Fruit fly (Drosophila melanogaster) whole organism, embryonic: ENCODE results near the gene Uggt.

Experiments used
- ATbp ChIP-seq: fragments of 200-800 bp; sonication (Bioruptor generic); optimal IDR thresholded peaks from 2 replicates; lab custom pipeline; 2017; ENCODE audit warnings: missing biosample characterization, mild to moderate bottlenecking, missing genetic modification characterization, missing genetic modification reagents
- Adf1 ChIP-seq: fragments of 200-800 bp; sonication (Bioruptor generic); IDR thresholded peaks from 2 replicates; pipeline ENCODE4 v1.3.6; 2022; ENCODE audit warnings: missing biosample characterization, missing genetic modification characterization
- Aef1 ChIP-seq: fragments of 200-800 bp; sonication (Bioruptor generic); IDR thresholded peaks from 3 replicates; pipeline ENCODE4 v1.3.6; 2022; ENCODE audit warnings: missing biosample characterization, missing genetic modification characterization
- B-H1 ChIP-seq: fragments of 200-800 bp; sonication (Bioruptor generic); IDR thresholded peaks from 3 replicates; pipeline ENCODE4 v1.3.6; 2022; ENCODE audit warnings: missing biosample characterization, missing genetic modification characterization
- Bgb ChIP-seq: fragments of 200-800 bp; sonication (Bioruptor generic); IDR thresholded peaks from 2 replicates; pipeline ENCODE4 v1.3.6; 2022; ENCODE audit warnings: missing biosample characterization, missing genetic modification characterization; ENCODE audit not compliant: partially characterized antibody
- CG10147 ChIP-seq: fragments of 200-800 bp; sonication (Bioruptor generic); optimal IDR thresholded peaks from 2 replicates; lab custom pipeline; 2019; ENCODE audit warnings: missing biosample characterization, mild to moderate bottlenecking, missing genetic modification characterization, moderate library complexity
- CG12391 ChIP-seq: fragments of 200-800 bp; sonication (Bioruptor generic); optimal IDR thresholded peaks from 3 replicates; lab custom pipeline; 2018; ENCODE audit warnings: missing biosample characterization, mild to moderate bottlenecking, missing genetic modification characterization, moderate library complexity
- CG12744 ChIP-seq: fragments of 200-800 bp; sonication (Bioruptor generic); optimal IDR thresholded peaks from 2 replicates; lab custom pipeline; 2016; ENCODE audit warnings: missing biosample characterization, missing genetic modification characterization
- CG12769 ChIP-seq: fragments of 200-800 bp; sonication (Bioruptor generic); optimal IDR thresholded peaks from 2 replicates; lab custom pipeline; 2019; ENCODE audit warnings: missing biosample characterization, mild to moderate bottlenecking, missing genetic modification characterization, moderate library complexity
- CG13287 ChIP-seq: fragments of 200-800 bp; sonication (Bioruptor generic); IDR thresholded peaks from 2 replicates; pipeline ENCODE4 v1.3.6; 2022; ENCODE audit warnings: missing biosample characterization, missing genetic modification characterization; ENCODE audit not compliant: partially characterized antibody
- CG13296 ChIP-seq: fragments of 200-800 bp; sonication (Bioruptor generic); optimal IDR thresholded peaks from 3 replicates; lab custom pipeline; 2018; ENCODE audit warnings: missing biosample characterization, mild to moderate bottlenecking, missing genetic modification characterization
- CG14860 ChIP-seq: fragments of 200-800 bp; sonication (Bioruptor generic); IDR thresholded peaks from 3 replicates; pipeline ENCODE4 v1.3.6; 2022; ENCODE audit warnings: missing biosample characterization, missing genetic modification characterization; ENCODE audit not compliant: partially characterized antibody
- CG2199 ChIP-seq: fragments of 200-800 bp; sonication (Bioruptor generic); IDR thresholded peaks from 3 replicates; pipeline ENCODE4 v1.3.6; 2022; ENCODE audit warnings: missing biosample characterization, missing genetic modification characterization
- CG2678 ChIP-seq: fragments of 200-800 bp; sonication (Bioruptor generic); optimal IDR thresholded peaks from 3 replicates; lab custom pipeline; 2019; ENCODE audit warnings: missing biosample characterization, mild to moderate bottlenecking, missing genetic modification characterization, moderate library complexity
- CG31365 ChIP-seq: fragments of 200-800 bp; sonication (Bioruptor generic); optimal IDR thresholded peaks from 2 replicates; lab custom pipeline; 2018; ENCODE audit warnings: missing biosample characterization, mild to moderate bottlenecking, missing genetic modification characterization
- CG31388 ChIP-seq: fragments of 200-800 bp; sonication (Bioruptor generic); optimal IDR thresholded peaks from 2 replicates; lab custom pipeline; 2016; ENCODE audit warnings: missing biosample characterization, missing genetic modification characterization
- CG32767 ChIP-seq: fragments of 200-800 bp; sonication (Bioruptor generic); IDR thresholded peaks from 2 replicates; pipeline ENCODE4 v1.3.6; 2022; ENCODE audit warnings: missing biosample characterization, missing genetic modification characterization
- CG6813 ChIP-seq: fragments of 200-800 bp; sonication (Bioruptor generic); optimal IDR thresholded peaks from 2 replicates; lab custom pipeline; 2017; ENCODE audit warnings: missing biosample characterization, missing genetic modification characterization, mild to moderate bottlenecking, moderate library complexity, missing genetic modification reagents
- CG7987 ChIP-seq: fragments of 200-800 bp; sonication (Bioruptor generic); optimal IDR thresholded peaks from 2 replicates; lab custom pipeline; 2018; ENCODE audit warnings: missing biosample characterization, mild to moderate bottlenecking, missing genetic modification characterization, moderate library complexity
- CG9437 ChIP-seq: fragments of 200-800 bp; sonication (Bioruptor generic); optimal IDR thresholded peaks from 2 replicates; lab custom pipeline; 2018; ENCODE audit warnings: missing biosample characterization, mild to moderate bottlenecking, missing genetic modification characterization
- Fer2 ChIP-seq: fragments of 200-800 bp; sonication (Bioruptor generic); optimal IDR thresholded peaks from 2 replicates; lab custom pipeline; 2018; ENCODE audit warnings: missing biosample characterization, mild to moderate bottlenecking, missing genetic modification characterization, moderate library complexity
- HLHmδ ChIP-seq: fragments of 200-800 bp; sonication (Bioruptor generic); optimal IDR thresholded peaks from 2 replicates; lab custom pipeline; 2018; ENCODE audit warnings: missing biosample characterization, mild to moderate bottlenecking, missing genetic modification characterization, moderate library complexity
- Hr51 ChIP-seq, 2 experiments: fragments of 200-800 bp; sonication (Bioruptor generic); optimal IDR thresholded peaks; 2 replicates in 1 of 2; 3 replicates in 1 of 2; lab custom pipeline; 2016 to 2018; ENCODE audit warnings: missing biosample characterization in 2 of 2, missing genetic modification characterization in 2 of 2, mild to moderate bottlenecking in 1 of 2, moderate library complexity in 1 of 2
- Kr ChIP-seq: fragments of 200-800 bp; sonication (Bioruptor generic); optimal IDR thresholded peaks from 2 replicates; lab custom pipeline; 2017; ENCODE audit warnings: missing biosample characterization, mild to moderate bottlenecking, missing genetic modification characterization
- MTF-1 ChIP-seq: fragments of 200-800 bp; sonication (Bioruptor generic); optimal IDR thresholded peaks from 2 replicates; lab custom pipeline; 2018; ENCODE audit warnings: missing biosample characterization, mild to moderate bottlenecking, missing genetic modification characterization, borderline replicate concordance
- Med ChIP-seq: fragments of 200-800 bp; sonication (Bioruptor generic); peaks from one replicate; lab custom pipeline; 2016; ENCODE audit warnings: missing biosample characterization, missing genetic modification characterization, mild to moderate bottlenecking, inconsistent platforms, moderate library complexity
- Oli ChIP-seq: fragments of 200-800 bp; sonication (Bioruptor generic); optimal IDR thresholded peaks from 2 replicates; lab custom pipeline; 2018; ENCODE audit warnings: missing biosample characterization, mild to moderate bottlenecking, missing genetic modification characterization, moderate library complexity
- Pdp1 ChIP-seq, 2 experiments: fragments of 200-800 bp; sonication (Bioruptor generic); optimal IDR thresholded peaks; 3 replicates each; lab custom pipeline; 2016; ENCODE audit warnings: missing biosample characterization in 2 of 2, missing genetic modification characterization in 2 of 2, mild to moderate bottlenecking in 1 of 2, moderate library complexity in 1 of 2
- bbx ChIP-seq: fragments of 200-800 bp; sonication (Bioruptor generic); IDR thresholded peaks from 2 replicates; pipeline ENCODE4 v1.3.6; 2022; ENCODE audit warnings: missing biosample characterization, missing genetic modification characterization; ENCODE audit not compliant: partially characterized antibody
- cg ChIP-seq: fragments of 200-800 bp; sonication (Bioruptor generic); optimal IDR thresholded peaks from 3 replicates; lab custom pipeline; 2019; ENCODE audit warnings: missing biosample characterization, mild to moderate bottlenecking, missing genetic modification characterization, moderate library complexity
- cwo ChIP-seq: fragments of 200-800 bp; sonication (Bioruptor generic); optimal IDR thresholded peaks from 3 replicates; lab custom pipeline; 2017; ENCODE audit warnings: missing biosample characterization, missing genetic modification characterization, mild to moderate bottlenecking, moderate library complexity, missing genetic modification reagents
- ind ChIP-seq: fragments of 200-800 bp; sonication (Bioruptor generic); optimal IDR thresholded peaks from 3 replicates; lab custom pipeline; 2016; ENCODE audit warnings: missing biosample characterization, missing genetic modification characterization
- inv ChIP-seq: fragments of 200-800 bp; sonication (Bioruptor generic); IDR thresholded peaks from 2 replicates; pipeline ENCODE4 v1.3.6; 2022; ENCODE audit warnings: missing biosample characterization, missing genetic modification characterization; ENCODE audit not compliant: partially characterized antibody
- kni ChIP-seq: fragments of 200-800 bp; sonication (Bioruptor generic); optimal IDR thresholded peaks from 3 replicates; lab custom pipeline; 2017; ENCODE audit warnings: mild to moderate bottlenecking, missing biosample characterization, missing genetic modification reagents, missing genetic modification characterization
- lab ChIP-seq: fragments of 200-800 bp; sonication (Bioruptor generic); optimal IDR thresholded peaks from 3 replicates; lab custom pipeline; 2017; ENCODE audit warnings: missing biosample characterization, missing genetic modification characterization, mild to moderate bottlenecking, moderate library complexity, missing genetic modification reagents
- lbe ChIP-seq: fragments of 200-800 bp; sonication (Bioruptor generic); optimal IDR thresholded peaks from 2 replicates; lab custom pipeline; 2016; ENCODE audit warnings: missing biosample characterization, mild to moderate bottlenecking, missing genetic modification characterization
- lola ChIP-seq, 3 experiments: fragments of >200 bp in 2 of 3; fragments of 200-800 bp in 1 of 3; sonication (Bioruptor generic) in 1 of 3; optimal IDR thresholded peaks; 2 replicates each; lab custom pipeline; 2017 to 2019; ENCODE audit warnings: missing biosample characterization in 3 of 3, missing genetic modification characterization in 3 of 3, mild to moderate bottlenecking in 1 of 3, moderate library complexity in 1 of 3
- oc ChIP-seq: fragments of 200-800 bp; sonication (Bioruptor generic); optimal IDR thresholded peaks from 2 replicates; lab custom pipeline; 2018; ENCODE audit warnings: missing biosample characterization, mild to moderate bottlenecking, missing genetic modification characterization, moderate library complexity
- pfk ChIP-seq: fragments of 200-800 bp; sonication (Bioruptor generic); optimal IDR thresholded peaks from 2 replicates; lab custom pipeline; 2018; ENCODE audit warnings: missing biosample characterization, mild to moderate bottlenecking, missing genetic modification characterization, moderate library complexity
- scrt ChIP-seq: fragments of 200-800 bp; sonication (Bioruptor generic); optimal IDR thresholded peaks from 2 replicates; lab custom pipeline; 2018; ENCODE audit warnings: missing biosample characterization, mild to moderate bottlenecking, missing genetic modification characterization, moderate library complexity
- sd ChIP-seq: fragments of 200-800 bp; sonication (Bioruptor generic); optimal IDR thresholded peaks from 3 replicates; lab custom pipeline; 2018; ENCODE audit warnings: missing biosample characterization, mild to moderate bottlenecking, missing genetic modification characterization, moderate library complexity
- sens-2 ChIP-seq: fragments of 200-800 bp; sonication (Bioruptor generic); IDR thresholded peaks from 2 replicates; pipeline ENCODE4 v1.3.6; 2022; ENCODE audit warnings: missing biosample characterization, missing genetic modification characterization
- seq ChIP-seq: fragments of 200-800 bp; sonication (Bioruptor generic); IDR thresholded peaks from 2 replicates; pipeline ENCODE4 v1.3.6; 2022; ENCODE audit warnings: missing biosample characterization, missing genetic modification characterization
- sug ChIP-seq: fragments of 200-800 bp; optimal IDR thresholded peaks from 2 replicates; lab custom pipeline; 2019; ENCODE audit warnings: missing biosample characterization, mild to moderate bottlenecking, missing genetic modification characterization, moderate library complexity
- unc-4 ChIP-seq: fragments of 200-800 bp; sonication (Bioruptor generic); IDR thresholded peaks from 2 replicates; pipeline ENCODE4 v1.3.6; 2022; ENCODE audit warnings: missing biosample characterization, missing genetic modification characterization; ENCODE audit not compliant: partially characterized antibody
- vvl ChIP-seq: fragments of 200-800 bp; sonication (Bioruptor generic); IDR thresholded peaks from 2 replicates; pipeline ENCODE4 v1.3.6; 2022; ENCODE audit warnings: missing biosample characterization, missing genetic modification characterization

The Uggt gene

dm6 chr3L:18832195-18832594 lies 40.4 kb upstream of the Uggt start (continued):
- TF ChIP-seq Fer2 (no peak), ind (GFP tag; lab: Kevin White, UChicago) (no peak), pfk (GFP tag; lab: Kevin White, UChicago) (peak; percentile 21), Pdp1 (GFP tag; optimal IDR thresholded peaks at IDR 0.05; lab: Kevin White, UChicago) (peak in 1 of 2 experiments; percentile 57), vvl (GFP tag; lab: Robert Waterston, UW) (peak; percentile 50; the same call in 1 of the 2 replicates), CG12744 (GFP tag; lab: Kevin White, UChicago) (no peak)

- TF ChIP-seq Kr (GFP tag; lab: Kevin White, UChicago) (peak; percentile 35), sens-2 (GFP tag; lab: Robert Waterston, UW) (0 out of 2 replicates have a peak, but pooled peaks have one; percentile 16), inv (GFP tag; lab: Robert Waterston, UW) (no peak), sug (tag; lab: Kevin White, UChicago) (peak; percentile 1), B-H1 (GFP tag; lab: Robert Waterston, UW) (no peak), CG14860 (GFP tag; lab: Robert Waterston, UW) (no peak), CG32767 (GFP tag; lab: Robert Waterston, UW) (0 out of 2 replicates have a peak, but pooled peaks have one; percentile 43), CG2199 (GFP tag; lab: Robert Waterston, UW) (peak; percentile 55; the same call in 2 of the 3 replicates), sd (tag; lab: Kevin White, UChicago) (peak; percentile 18), HLHmδ (GFP tag; lab: Kevin White, UChicago) (peak; percentile 41), Oli (no peak), Med (GFP tag; lab: Kevin White, UChicago) (peak; percentile 73), lab (GFP tag; lab: Kevin White, UChicago) (peak; percentile 74), CG6813 (GFP tag; lab: Kevin White, UChicago) (peak; percentile 39), lola (GFP tag; optimal IDR thresholded peaks at IDR 0.05; lab: Kevin White, UChicago) (peak in 1 of 3 experiments; percentile 22), CG31365 (no peak), unc-4 (no peak), cg (GFP tag; lab: Kevin White, UChicago) (peak; percentile 12), CG12769 (peak; percentile 2), kni (GFP tag; lab: Kevin White, UChicago) (peak; percentile 24), seq (GFP tag; lab: Robert Waterston, UW) (0 out of 2 replicates have a peak, but pooled peaks have one; percentile 32), Aef1 (no peak), MTF-1 (GFP tag; lab: Kevin White, UChicago) (no peak), cwo (peak; percentile 55), Bgb (GFP tag; lab: Robert Waterston, UW) (0 out of 2 replicates have a peak, but pooled peaks have one; percentile 6), oc (tag; lab: Kevin White, UChicago) (peak; percentile 33), bbx (GFP tag; lab: Robert Waterston, UW) (0 out of 2 replicates have a peak, but pooled peaks have one; percentile 24)
- TF ChIP-seq, all 482 proteins: peak for 19
Observed at dm6 chr3L:18832708-18833107, 39.8 kb upstream of the Uggt start.

- TF ChIP-seq Med (GFP tag; lab: Kevin White, UChicago), result peak; percentile 83
- TF ChIP-seq CG31388 (GFP tag; lab: Kevin White, UChicago), result no peak
- no peak for TF ChIP-seq CG9437 (GFP tag; lab: Kevin White, UChicago)
- peak; percentile 67 for TF ChIP-seq CG7987 (GFP tag; lab: Kevin White, UChicago)
- TF ChIP-seq ATbp (GFP tag; lab: Kevin White, UChicago), result peak; percentile 14
- TF ChIP-seq CG13287 (GFP tag; lab: Robert Waterston, UW), result no peak
- TF ChIP-seq CG6813 (GFP tag; lab: Kevin White, UChicago), result peak; percentile 58
- TF ChIP-seq scrt, result peak; percentile 11
- TF ChIP-seq Hr51 (GFP tag; optimal IDR thresholded peaks at IDR 0.05; lab: Kevin White, UChicago), result no peak
- TF ChIP-seq CG12391 (tag; lab: Kevin White, UChicago), result no peak
- peak; percentile 15 for TF ChIP-seq CG13296
- peak; percentile 18 for TF ChIP-seq CG2678 (tag; lab: Kevin White, UChicago)
- TF ChIP-seq Adf1 (GFP tag; lab: Robert Waterston, UW), result no peak
- peak; percentile 20 for TF ChIP-seq CG10147 (GFP tag; lab: Kevin White, UChicago)
- TF ChIP-seq lbe, result peak; percentile 12
Observed at dm6 chr3L:18833234-18833633, 39.3 kb upstream of the Uggt start.
